Worm (Caenorhabditis elegans) whole organism, L3 larva: ENCODE measurements around the gene C25E10.12.

Source experiments
- ama-1 ChIP-seq: fragments of 150-350 bp; optimal IDR thresholded peaks from 2 replicates; lab custom pipeline; 2018
- ceh-28 ChIP-seq: fragments of 150-350 bp; optimal IDR thresholded peaks from 2 replicates; lab custom pipeline; 2014; ENCODE audit warnings: missing biosample characterization, missing genetic modification reagents, missing genetic modification characterization
- ceh-9 ChIP-seq: sonication (generic microtip); optimal IDR thresholded peaks from 2 replicates; lab custom pipeline; 2018; ENCODE audit warnings: missing biosample characterization, missing genetic modification characterization
- elt-1 ChIP-seq: fragments of 150-350 bp; optimal IDR thresholded peaks from 2 replicates; lab custom pipeline; 2014; ENCODE audit warnings: missing biosample characterization, missing genetic modification characterization
- lin-15B ChIP-seq: fragments of 150-350 bp; optimal IDR thresholded peaks from 2 replicates; lab custom pipeline; 2014; ENCODE audit warnings: missing biosample characterization, missing genetic modification characterization
- mdl-1 ChIP-seq: fragments of 150-350 bp; optimal IDR thresholded peaks from 2 replicates; lab custom pipeline; 2014; ENCODE audit warnings: missing biosample characterization, missing genetic modification characterization
- nhr-237 ChIP-seq: fragments of 150-350 bp; optimal IDR thresholded peaks from 2 replicates; lab custom pipeline; 2014; ENCODE audit warnings: missing biosample characterization, missing genetic modification characterization
- nhr-28 ChIP-seq: fragments of 150-350 bp; optimal IDR thresholded peaks from 2 replicates; lab custom pipeline; 2014; ENCODE audit warnings: missing biosample characterization, missing genetic modification characterization
- nhr-76 ChIP-seq: fragments of 150-350 bp; sonication (generic microtip); optimal IDR thresholded peaks from 5 replicates; lab custom pipeline; 2014; ENCODE audit warnings: missing biosample characterization, missing genetic modification characterization
- pha-4 ChIP-seq: fragments of 150-350 bp; optimal IDR thresholded peaks from 2 replicates; lab custom pipeline; 2014; ENCODE audit warnings: missing biosample characterization, missing genetic modification reagents, missing genetic modification characterization
- tbx-2 ChIP-seq: sonication (generic microtip); optimal IDR thresholded peaks from 2 replicates; lab custom pipeline; 2016; ENCODE audit warnings: mild to moderate bottlenecking, missing genetic modification characterization, missing compliant biosample characterization
- unc-62 ChIP-seq: fragments of 150-350 bp; sonication (generic microtip); optimal IDR thresholded peaks from 4 replicates; lab custom pipeline; 2014; ENCODE audit warnings: missing biosample characterization, missing genetic modification reagents, missing genetic modification characterization
- zag-1 ChIP-seq: fragments of 150-350 bp; optimal IDR thresholded peaks from 2 replicates; lab custom pipeline; 2014; ENCODE audit warnings: missing biosample characterization, missing genetic modification characterization
- ztf-4 ChIP-seq: fragments of 150-350 bp; optimal IDR thresholded peaks from 2 replicates; lab custom pipeline; 2014; ENCODE audit warnings: missing biosample characterization, missing genetic modification characterization

DNA sequence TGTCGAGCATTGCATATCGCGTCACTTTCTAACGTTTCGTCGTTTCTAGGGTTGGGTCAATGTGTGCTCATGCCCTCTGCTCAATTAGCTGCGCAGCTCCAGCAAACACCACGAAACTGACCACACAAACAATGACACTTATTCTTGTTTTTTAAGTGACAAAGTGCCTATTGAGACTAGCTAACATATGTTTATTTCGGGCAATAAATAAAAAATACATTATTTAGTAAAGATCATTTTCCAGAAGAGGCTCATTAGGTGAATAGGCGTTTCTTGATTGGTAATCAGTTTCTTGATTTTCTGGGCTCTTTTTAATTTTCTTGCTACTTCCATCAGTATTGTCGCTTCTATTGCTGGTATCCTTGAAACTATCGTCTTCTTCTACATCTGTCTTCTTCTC is 7.4 kb upstream of the C25E10.12 start, which contains the start of gene T27E4.5:
- TF ChIP-seq ceh-9 (tag; lab: Kevin White, UChicago) (no peak), ztf-4 (no peak), unc-62 (GFP tag; lab: Kevin White, UChicago) (no peak), nhr-237 (tag; lab: Kevin White, UChicago) (no peak), pha-4 (no peak), elt-1 (no peak), mdl-1 (tag; lab: Kevin White, UChicago) (no peak), ama-1 (lab: Kevin White, UChicago) (no peak), ceh-28 (tag; lab: Kevin White, UChicago) (no peak), lin-15B (tag; lab: Kevin White, UChicago) (no peak), nhr-28 (tag; lab: Kevin White, UChicago) (no peak), zag-1 (no peak), nhr-76 (tag; lab: Kevin White, UChicago) (no peak), tbx-2 (tag; lab: Kevin White, UChicago) (no peak)
